Fruit fly (Drosophila melanogaster): Measurements from ENCODE around the gene bif.

The bif gene

dm6 chrX:11628986-11629571 lies 49.7 kb upstream of the bif start (continued):
- TF ChIP-seq B-H2 (GFP tag; optimal IDR thresholded peaks at IDR 0.05) (no peak), kay (GFP tag; optimal IDR thresholded peaks at IDR 0.05) (peak; percentile 48), CG4820 (GFP tag; optimal IDR thresholded peaks at IDR 0.05) (peak; percentile 52), CG3163 (GFP tag; optimal IDR thresholded peaks at IDR 0.05) (no peak), CG7963 (GFP tag; IDR thresholded peaks at IDR 0.05; ENCODE audit: partially characterized antibody) (no peak), maf-S (GFP tag; optimal IDR thresholded peaks at IDR 0.05) (peak; percentile 31), yki (optimal IDR thresholded peaks at IDR 0.05) (no peak), Dad (GFP tag; optimal IDR thresholded peaks at IDR 0.05) (no peak), croc (GFP tag; conservative IDR thresholded peaks at IDR 0.05) (peak; percentile 56), Usf (GFP tag; optimal IDR thresholded peaks at IDR 0.05) (no peak), nom (GFP tag; optimal IDR thresholded peaks at IDR 0.05) (no peak), Nf-YB (GFP tag; optimal IDR thresholded peaks at IDR 0.05) (peak; percentile 12), tin (GFP tag; optimal IDR thresholded peaks at IDR 0.05) (peak; percentile 60), CG11560 (tag; IDR thresholded peaks at IDR 0.05) (no peak), CG30020 (tag; optimal IDR thresholded peaks at IDR 0.05) (no peak), CG8281 (tag; optimal IDR thresholded peaks at IDR 0.05) (no peak), hkb (optimal IDR thresholded peaks at IDR 0.05) (no peak), hkb (GFP tag; IDR thresholded peaks at IDR 0.05) (peak; percentile 69), trem (tag; optimal IDR thresholded peaks at IDR 0.05) (no peak), ham (GFP tag; IDR thresholded peaks at IDR 0.05) (no peak), ara (GFP tag; IDR thresholded peaks at IDR 0.05) (peak; percentile 45), chinmo (GFP tag; IDR thresholded peaks at IDR 0.05; ENCODE audit: partially characterized antibody) (no peak), ttk (GFP tag; IDR thresholded peaks at IDR 0.05) (peak; percentile 54), gsb (GFP tag; IDR thresholded peaks at IDR 0.05) (no peak), fd102C (GFP tag; optimal IDR thresholded peaks at IDR 0.05) (no peak), Nf-YC (tag; optimal IDR thresholded peaks at IDR 0.05) (no peak), Bdp1 (GFP tag; optimal IDR thresholded peaks at IDR 0.05) (no peak), CG9932 (GFP tag; IDR thresholded peaks at IDR 0.05) (no peak), H15 (GFP tag; IDR thresholded peaks at IDR 0.05) (peak; percentile 58), stc (GFP tag; IDR thresholded peaks at IDR 0.05) (no peak), slou (GFP tag; optimal IDR thresholded peaks at IDR 0.05) (peak; percentile 32), CG15696 (tag; optimal IDR thresholded peaks at IDR 0.05) (peak; percentile 39), CG16779 (GFP tag; IDR thresholded peaks at IDR 0.05) (no peak), ro (GFP tag; IDR thresholded peaks at IDR 0.05) (no peak), Hmx (GFP tag; optimal IDR thresholded peaks at IDR 0.05) (no peak), pfk (GFP tag; optimal IDR thresholded peaks at IDR 0.05) (no peak), CG8944 (GFP tag; optimal IDR thresholded peaks at IDR 0.05) (peak; percentile 41), zen2 (GFP tag; IDR thresholded peaks at IDR 0.05; ENCODE audit: partially characterized antibody) (no peak), CG12219 (GFP tag; optimal IDR thresholded peaks at IDR 0.05) (peak; percentile 17), CG7372 (GFP tag; IDR thresholded peaks at IDR 0.05) (0 out of 2 replicates have a peak, but pooled peaks have one; percentile 7), grau (tag; optimal IDR thresholded peaks at IDR 0.05) (peak; percentile 22), CG18476 (GFP tag; optimal IDR thresholded peaks at IDR 0.05) (peak; percentile 64), wdn (GFP tag; IDR thresholded peaks at IDR 0.05) (no peak), dmrt99B (tag; optimal IDR thresholded peaks at IDR 0.05) (peak; percentile 63), CG8290 (GFP tag; optimal IDR thresholded peaks at IDR 0.05) (peak; percentile 24), CG8290 (tag; optimal IDR thresholded peaks at IDR 0.05) (peak in 1 of 2 experiments; percentile 39), CG1529 (GFP tag; optimal IDR thresholded peaks at IDR 0.05) (peak; percentile 58), CG4854 (GFP tag; optimal IDR thresholded peaks at IDR 0.05) (no peak), CG10431 (GFP tag; optimal IDR thresholded peaks at IDR 0.05) (peak; percentile 1), slp2 (GFP tag; optimal IDR thresholded peaks at IDR 0.05) (peak; percentile 59), chm (GFP tag; IDR thresholded peaks at IDR 0.05) (peak; percentile 79), CG14014 (GFP tag; IDR thresholded peaks at IDR 0.05) (no peak), sisA (GFP tag; IDR thresholded peaks at IDR 0.05) (peak; percentile 62)

Data from whole organism, embryonic.